Worm (Caenorhabditis elegans) whole organism, L2 larva: ENCODE measurements around the gene hsp-16.41.
A peak's percentile ranks its signal among the peaks of the same experiment; 100 is the strongest.

Source experiments
- C34F6.9 ChIP-seq: fragments of 150-350 bp; optimal IDR thresholded peaks from 2 replicates; lab custom pipeline; 2014; ENCODE audit warnings: missing biosample characterization, missing genetic modification characterization
- F13H6.1 ChIP-seq: sonication (generic microtip); optimal IDR thresholded peaks from 2 replicates; lab custom pipeline; 2016; ENCODE audit warnings: missing genetic modification characterization, missing compliant biosample characterization
- R02D3.7 ChIP-seq: fragments of 150-350 bp; optimal IDR thresholded peaks from 2 replicates; lab custom pipeline; 2014; ENCODE audit warnings: missing biosample characterization, missing genetic modification characterization
- Y55F3AM.14 ChIP-seq: fragments of 200-800 bp; sonication (Bioruptor generic); optimal IDR thresholded peaks from 2 replicates; lab custom pipeline; 2018; ENCODE audit warnings: mild to moderate bottlenecking, missing genetic modification characterization, missing compliant biosample characterization
- ZK546.5 ChIP-seq: sonication (generic microtip); optimal IDR thresholded peaks from 2 replicates; lab custom pipeline; 2017; ENCODE audit warnings: missing biosample characterization, missing genetic modification characterization
- alr-1 ChIP-seq: fragments of 150-350 bp; optimal IDR thresholded peaks from 2 replicates; lab custom pipeline; 2014; ENCODE audit warnings: missing biosample characterization, missing genetic modification characterization
- aly-2 ChIP-seq: fragments of 150-350 bp; optimal IDR thresholded peaks from 2 replicates; lab custom pipeline; 2014; ENCODE audit warnings: missing biosample characterization, missing genetic modification characterization
- blmp-1 ChIP-seq: sonication (generic microtip); optimal IDR thresholded peaks from 2 replicates; lab custom pipeline; 2017; ENCODE audit warnings: missing genetic modification characterization, mild to moderate bottlenecking, missing compliant biosample characterization, antibody characterized with exemption, moderate library complexity; ENCODE audit not compliant: insufficient read depth
- ceh-16 ChIP-seq: fragments of 150-350 bp; optimal IDR thresholded peaks from 2 replicates; lab custom pipeline; 2014; ENCODE audit warnings: missing biosample characterization, missing genetic modification characterization
- ceh-82 ChIP-seq: fragments of 150-350 bp; optimal IDR thresholded peaks from 2 replicates; lab custom pipeline; 2014; ENCODE audit warnings: missing biosample characterization, missing genetic modification characterization
- crh-2 ChIP-seq: sonication (generic microtip); optimal IDR thresholded peaks from 2 replicates; lab custom pipeline; 2017; ENCODE audit warnings: missing biosample characterization, missing genetic modification characterization
- dmd-4 ChIP-seq: sonication (generic microtip); optimal IDR thresholded peaks from 2 replicates; lab custom pipeline; 2017; ENCODE audit warnings: missing biosample characterization, missing genetic modification characterization
- egl-27 ChIP-seq: sonication (generic microtip); optimal IDR thresholded peaks from 3 replicates; lab custom pipeline; 2017; ENCODE audit warnings: missing biosample characterization, missing genetic modification reagents, missing genetic modification characterization
- elt-1 ChIP-seq: fragments of 150-350 bp; optimal IDR thresholded peaks from 2 replicates; lab custom pipeline; 2014; ENCODE audit warnings: missing biosample characterization, missing genetic modification characterization
- elt-3 ChIP-seq: sonication (generic microtip); optimal IDR thresholded peaks from 2 replicates; lab custom pipeline; 2017; ENCODE audit warnings: missing biosample characterization, missing genetic modification characterization
- gmeb-1 ChIP-seq: fragments of 150-350 bp; optimal IDR thresholded peaks from 2 replicates; lab custom pipeline; 2014; ENCODE audit warnings: missing biosample characterization, missing genetic modification characterization
- lin-13 ChIP-seq: fragments of 150-350 bp; optimal IDR thresholded peaks from 2 replicates; lab custom pipeline; 2014; ENCODE audit warnings: missing biosample characterization, missing genetic modification reagents, missing genetic modification characterization
- lin-39 ChIP-seq: fragments of 150-350 bp; optimal IDR thresholded peaks from 2 replicates; lab custom pipeline; 2014; ENCODE audit warnings: missing biosample characterization, missing genetic modification reagents, missing genetic modification characterization
- lsy-2 ChIP-seq, 2 experiments: fragments of 150-350 bp in 1 of 2; sonication (generic microtip) in 1 of 2; optimal IDR thresholded peaks; 2 replicates each; lab custom pipeline; 2014 to 2017; ENCODE audit warnings: missing biosample characterization in 2 of 2, missing genetic modification characterization in 2 of 2
- mbf-1 ChIP-seq: sonication (generic microtip); optimal IDR thresholded peaks from 2 replicates; lab custom pipeline; 2017; ENCODE audit warnings: missing biosample characterization, missing genetic modification characterization
- mdl-1 ChIP-seq, 2 experiments: fragments of 150-350 bp in 1 of 2; sonication (generic microtip) in 1 of 2; optimal IDR thresholded peaks; 2 replicates each; lab custom pipeline; 2017; ENCODE audit warnings: missing biosample characterization in 2 of 2, missing genetic modification characterization in 2 of 2
- nhr-11 ChIP-seq: fragments of 150-350 bp; optimal IDR thresholded peaks from 2 replicates; lab custom pipeline; 2014; ENCODE audit warnings: missing biosample characterization, missing genetic modification characterization
- nhr-12 ChIP-seq: fragments of 150-350 bp; optimal IDR thresholded peaks from 2 replicates; lab custom pipeline; 2014; ENCODE audit warnings: missing biosample characterization, missing genetic modification characterization
- nhr-21 ChIP-seq: fragments of 150-350 bp; optimal IDR thresholded peaks from 2 replicates; lab custom pipeline; 2014; ENCODE audit warnings: missing biosample characterization, missing genetic modification characterization
- nhr-237 ChIP-seq: fragments of 150-350 bp; optimal IDR thresholded peaks from 2 replicates; lab custom pipeline; 2014; ENCODE audit warnings: missing biosample characterization, missing genetic modification characterization
- nhr-25 ChIP-seq: fragments of 150-350 bp; sonication (generic microtip); optimal IDR thresholded peaks from 3 replicates; lab custom pipeline; 2014; ENCODE audit warnings: missing biosample characterization, missing genetic modification characterization
- nhr-77 ChIP-seq: fragments of 150-350 bp; optimal IDR thresholded peaks from 2 replicates; lab custom pipeline; 2014; ENCODE audit warnings: missing biosample characterization, missing genetic modification characterization
- peb-1 ChIP-seq: fragments of 150-350 bp; optimal IDR thresholded peaks from 2 replicates; lab custom pipeline; 2014; ENCODE audit warnings: missing biosample characterization, missing genetic modification characterization
- sem-4 ChIP-seq: fragments of 150-350 bp; optimal IDR thresholded peaks from 2 replicates; lab custom pipeline; 2014; ENCODE audit warnings: missing biosample characterization, missing genetic modification reagents, missing genetic modification characterization
- skn-1 ChIP-seq: sonication (generic microtip); optimal IDR thresholded peaks from 2 replicates; lab custom pipeline; 2017; ENCODE audit warnings: missing biosample characterization, missing genetic modification characterization
- sma-3 ChIP-seq: sonication (generic microtip); optimal IDR thresholded peaks from 2 replicates; lab custom pipeline; 2016; ENCODE audit warnings: missing genetic modification reagents, missing genetic modification characterization, missing compliant biosample characterization
- sma-9 ChIP-seq, 2 experiments: fragments of 150-350 bp in 1 of 2; sonication (generic microtip) in 1 of 2; optimal IDR thresholded peaks; 2 replicates each; lab custom pipeline; 2014 to 2016; ENCODE audit warnings: missing genetic modification characterization in 2 of 2, mild to moderate bottlenecking in 1 of 2, missing biosample characterization in 1 of 2, missing compliant biosample characterization in 1 of 2, missing genetic modification reagents in 1 of 2, moderate library complexity in 1 of 2
- unc-39 ChIP-seq: fragments of 150-350 bp; optimal IDR thresholded peaks from 2 replicates; lab custom pipeline; 2014; ENCODE audit warnings: missing biosample characterization, missing genetic modification characterization
- unc-62 ChIP-seq: fragments of 150-350 bp; optimal IDR thresholded peaks from 2 replicates; lab custom pipeline; 2014; ENCODE audit warnings: missing biosample characterization, missing genetic modification reagents, missing genetic modification characterization
- zag-1 ChIP-seq: fragments of 150-350 bp; optimal IDR thresholded peaks from 2 replicates; lab custom pipeline; 2014; ENCODE audit warnings: missing biosample characterization, missing genetic modification characterization
- ztf-1 ChIP-seq: fragments of 200-800 bp; sonication (Bioruptor generic); conservative IDR thresholded peaks from 2 replicates; pipeline ENCODE4 v1.3.6; 2022; ENCODE audit warnings: missing genetic modification characterization, missing compliant biosample characterization
- ztf-11 ChIP-seq: sonication (generic microtip); optimal IDR thresholded peaks from 2 replicates; lab custom pipeline; 2017; ENCODE audit warnings: missing biosample characterization, missing genetic modification characterization
- ztf-4 ChIP-seq: fragments of 150-350 bp; optimal IDR thresholded peaks from 2 replicates; lab custom pipeline; 2014; ENCODE audit warnings: missing biosample characterization, missing genetic modification characterization

The hsp-16.41 gene

DNA sequence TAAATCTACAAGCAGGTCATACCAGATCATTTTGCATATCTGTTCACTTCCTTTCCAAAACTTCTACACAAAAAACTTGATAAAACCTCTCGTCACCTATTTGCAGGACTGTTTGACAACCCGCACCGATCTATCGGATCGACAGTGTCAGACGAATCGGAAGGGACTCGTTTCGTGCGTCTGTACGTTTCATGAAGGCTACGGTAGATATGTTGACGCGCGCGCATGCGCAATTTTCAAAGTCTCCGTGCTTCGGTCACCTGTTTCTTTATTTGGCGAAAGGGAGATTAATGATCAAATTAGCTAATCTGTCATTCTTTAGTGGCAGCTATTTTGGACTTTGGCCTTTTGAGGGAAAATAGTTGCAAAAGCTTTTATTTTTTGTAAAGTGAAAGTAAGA, 15.5 kb upstream of the hsp-16.41 start:
- no peak for TF ChIP-seq ztf-1 (GFP tag; lab: Robert Waterston, UW)
- peak; percentile 76 for TF ChIP-seq nhr-25 (tag; lab: Kevin White, UChicago)
- peak; percentile 59 for TF ChIP-seq blmp-1 (tag; lab: Kevin White, UChicago)
- TF ChIP-seq sma-9 (GFP tag; optimal IDR thresholded peaks at IDR 0.05; lab: Kevin White, UChicago), result no peak
- TF ChIP-seq sma-9 (tag; optimal IDR thresholded peaks at IDR 0.05; lab: Kevin White, UChicago), result no peak
- peak; percentile 3 for TF ChIP-seq sem-4 (tag; lab: Kevin White, UChicago)
- no peak for TF ChIP-seq zag-1 (tag; lab: Kevin White, UChicago)
- peak; percentile 26 for TF ChIP-seq sma-3 (GFP tag; lab: Kevin White, UChicago)
- no peak for TF ChIP-seq C34F6.9 (tag; lab: Kevin White, UChicago)
- no peak for TF ChIP-seq unc-39
- no peak for TF ChIP-seq elt-3 (tag; lab: Kevin White, UChicago)
- TF ChIP-seq nhr-21 (tag; lab: Kevin White, UChicago), result peak; percentile 78
- no peak for TF ChIP-seq ZK546.5
- TF ChIP-seq crh-2 (tag; lab: Kevin White, UChicago), result no peak

DNA sequence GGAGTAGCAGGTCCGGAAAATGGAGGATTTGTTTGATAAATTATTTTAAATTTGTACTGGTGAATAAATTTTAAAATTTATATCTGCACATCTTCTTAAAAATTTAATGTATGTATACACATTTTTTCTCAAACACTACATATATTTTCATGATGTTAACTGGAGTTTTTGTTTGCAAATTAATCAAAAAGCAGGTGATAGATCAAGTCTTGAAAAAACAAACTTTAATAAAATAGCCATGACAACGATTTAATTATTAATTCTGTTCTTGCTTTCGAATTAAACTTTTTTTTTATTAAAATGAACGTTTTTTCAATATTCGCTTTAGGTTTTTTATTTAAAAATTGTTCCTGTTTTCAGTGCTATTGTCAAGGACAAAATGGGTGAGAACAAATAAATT, 10.8 kb upstream of the hsp-16.41 start, which contains the start of gene F36H9.1:
TSS of gene F36H9.1 (plus strand) at position 301 of the 400 bp plus-strand sequence.
- TF ChIP-seq lsy-2 (tag; optimal IDR thresholded peaks at IDR 0.05; lab: Kevin White, UChicago) (no peak), skn-1 (tag; lab: Kevin White, UChicago) (no peak), alr-1 (tag; lab: Kevin White, UChicago) (no peak), peb-1 (tag; lab: Kevin White, UChicago) (no peak), Y55F3AM.14 (GFP tag; lab: Kevin White, UChicago) (no peak), egl-27 (no peak), elt-1 (no peak), C34F6.9 (tag; lab: Kevin White, UChicago) (no peak), gmeb-1 (tag; lab: Kevin White, UChicago) (no peak), ztf-11 (tag; lab: Kevin White, UChicago) (no peak), ceh-16 (tag; lab: Kevin White, UChicago) (no peak), R02D3.7 (no peak), lin-39 (tag; lab: Kevin White, UChicago) (no peak), sma-3 (GFP tag; lab: Kevin White, UChicago) (no peak)
- TF ChIP-seq, all 48 proteins: peak for 0

DNA sequence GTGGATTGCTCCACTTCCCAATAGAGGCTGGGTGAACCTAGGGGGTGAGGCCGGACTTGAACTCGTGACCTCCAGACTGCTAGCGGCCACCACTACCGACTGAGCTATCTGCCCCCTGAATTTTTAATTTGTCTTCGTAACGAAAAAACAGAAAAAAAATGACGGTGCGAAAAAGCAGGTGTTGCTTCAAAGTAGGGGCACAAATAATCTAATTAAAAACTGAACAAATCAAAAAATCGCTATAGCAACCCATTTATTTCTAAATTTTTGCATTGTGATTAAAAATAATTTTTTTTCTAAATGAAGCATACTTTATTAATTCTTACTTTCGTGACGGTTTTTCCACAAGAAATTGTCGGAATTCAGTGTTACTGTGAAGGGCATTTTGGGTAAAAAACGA, 7.1 kb upstream of the hsp-16.41 start, which contains the start of gene F36H9.10:
TSS of gene F36H9.10 (plus strand) at position 301 of the 400 bp plus-strand sequence.
- TF ChIP-seq F13H6.1 (tag; lab: Kevin White, UChicago) (no peak), nhr-12 (tag; lab: Kevin White, UChicago) (no peak), unc-62 (GFP tag; lab: Kevin White, UChicago) (no peak), ztf-1 (GFP tag; lab: Robert Waterston, UW) (no peak), lsy-2 (tag; optimal IDR thresholded peaks at IDR 0.05; lab: Kevin White, UChicago) (no peak), mbf-1 (tag; lab: Kevin White, UChicago) (no peak), R02D3.7 (no peak), sma-9 (GFP tag; optimal IDR thresholded peaks at IDR 0.05; lab: Kevin White, UChicago) (no peak), sma-9 (tag; optimal IDR thresholded peaks at IDR 0.05; lab: Kevin White, UChicago) (no peak), elt-1 (no peak), ceh-82 (tag; lab: Kevin White, UChicago) (no peak), elt-3 (tag; lab: Kevin White, UChicago) (no peak), dmd-4 (no peak), nhr-25 (tag; lab: Kevin White, UChicago) (no peak), sem-4 (tag; lab: Kevin White, UChicago) (no peak), aly-2 (tag; lab: Kevin White, UChicago) (no peak)

DNA sequence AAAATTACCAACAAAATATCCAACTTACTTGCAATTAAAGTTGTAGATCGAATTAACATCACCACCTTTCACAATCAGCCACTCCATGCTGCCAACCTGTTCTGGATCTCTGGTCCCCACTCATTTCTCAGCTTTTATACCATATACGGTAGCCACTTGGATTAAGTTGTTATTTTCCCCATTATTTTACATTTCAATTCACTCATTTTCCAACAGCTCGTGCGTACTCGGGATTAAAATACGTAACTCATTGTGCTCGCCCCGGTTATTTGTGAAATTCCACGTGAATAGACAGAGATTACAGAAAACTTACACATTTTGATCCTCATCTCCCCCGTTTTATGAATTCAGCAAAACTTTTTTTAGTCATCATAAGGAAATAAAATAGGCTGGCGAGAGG, 1.9 kb upstream of the hsp-16.41 start, which contains the start of gene srt-41:
TSS of gene srt-41 (minus strand) at position 101 of the 400 bp plus-strand sequence.
- TF ChIP-seq sma-3 (GFP tag; lab: Kevin White, UChicago) (no peak), Y55F3AM.14 (GFP tag; lab: Kevin White, UChicago) (no peak), ZK546.5 (no peak), elt-3 (tag; lab: Kevin White, UChicago) (no peak), ceh-16 (tag; lab: Kevin White, UChicago) (no peak), ztf-4 (tag; lab: Kevin White, UChicago) (no peak), nhr-25 (tag; lab: Kevin White, UChicago) (no peak), nhr-77 (no peak), crh-2 (tag; lab: Kevin White, UChicago) (no peak), lin-13 (GFP tag; lab: Kevin White, UChicago) (no peak), elt-1 (no peak), nhr-237 (no peak), nhr-11 (no peak), nhr-21 (tag; lab: Kevin White, UChicago) (no peak), C34F6.9 (tag; lab: Kevin White, UChicago) (no peak), ztf-1 (GFP tag; lab: Robert Waterston, UW) (no peak), aly-2 (tag; lab: Kevin White, UChicago) (no peak), peb-1 (tag; lab: Kevin White, UChicago) (no peak), dmd-4 (no peak), mdl-1 (tag; optimal IDR thresholded peaks at IDR 0.05; lab: Kevin White, UChicago) (no peak)
